Fruit fly (Drosophila melanogaster) whole organism, adult: Measurements from ENCODE around the gene ND-B14.5A.

Experiments
- CG11617 ChIP-seq: fragments of 200-800 bp; sonication (Bioruptor generic); optimal IDR thresholded peaks from 2 replicates; lab custom pipeline; 2017; ENCODE audit warnings: mild to moderate bottlenecking, missing biosample characterization, missing genetic modification reagents, missing genetic modification characterization
- CG12768 ChIP-seq: fragments of 200-800 bp; sonication (Bioruptor generic); optimal IDR thresholded peaks from 2 replicates; lab custom pipeline; 2017; ENCODE audit warnings: missing biosample characterization, missing genetic modification characterization, mild to moderate bottlenecking, moderate library complexity, missing genetic modification reagents
- CG14711 ChIP-seq: fragments of 200-800 bp; sonication (Bioruptor generic); optimal IDR thresholded peaks from 2 replicates; lab custom pipeline; 2018; ENCODE audit warnings: missing biosample characterization, mild to moderate bottlenecking, missing genetic modification characterization, moderate library complexity
- CG1620 ChIP-seq: fragments of 200-800 bp; sonication (Bioruptor generic); optimal IDR thresholded peaks from 2 replicates; lab custom pipeline; 2016; ENCODE audit warnings: missing biosample characterization, missing genetic modification characterization
- CG33017 ChIP-seq: fragments of 200-800 bp; sonication (Bioruptor generic); optimal IDR thresholded peaks from 2 replicates; lab custom pipeline; 2018; ENCODE audit warnings: missing biosample characterization, mild to moderate bottlenecking, missing genetic modification characterization, moderate library complexity
- CG5204 ChIP-seq: fragments of 200-800 bp; sonication (Bioruptor generic); optimal IDR thresholded peaks from 2 replicates; lab custom pipeline; 2016; ENCODE audit warnings: missing biosample characterization, missing genetic modification characterization
- CG7045 ChIP-seq: fragments of 200-800 bp; sonication (Bioruptor generic); optimal IDR thresholded peaks from 2 replicates; lab custom pipeline; 2017; ENCODE audit warnings: missing biosample characterization, mild to moderate bottlenecking, missing genetic modification characterization
- CG7101 ChIP-seq: fragments of 200-800 bp; sonication (Bioruptor generic); optimal IDR thresholded peaks from 2 replicates; lab custom pipeline; 2018; ENCODE audit warnings: missing biosample characterization, mild to moderate bottlenecking, missing genetic modification characterization, moderate library complexity
- Clk ChIP-seq: fragments of 200-800 bp; sonication (Bioruptor generic); optimal IDR thresholded peaks from 2 replicates; lab custom pipeline; 2017; ENCODE audit warnings: missing biosample characterization, missing genetic modification characterization
- Crg-1 ChIP-seq: fragments of 200-800 bp; sonication (Bioruptor generic); optimal IDR thresholded peaks from 2 replicates; lab custom pipeline; 2016; ENCODE audit warnings: missing biosample characterization, missing genetic modification characterization
- Hr96 ChIP-seq: fragments of 200-800 bp; sonication (Bioruptor generic); optimal IDR thresholded peaks from 2 replicates; lab custom pipeline; 2016; ENCODE audit warnings: missing biosample characterization, missing genetic modification characterization
- Mnt ChIP-seq: fragments of 200-800 bp; sonication (Bioruptor generic); optimal IDR thresholded peaks from 2 replicates; lab custom pipeline; 2016; ENCODE audit warnings: missing biosample characterization, mild to moderate bottlenecking, missing genetic modification characterization
- bab1 ChIP-seq: fragments of 200-800 bp; sonication (Bioruptor generic); optimal IDR thresholded peaks from 3 replicates; lab custom pipeline; 2019; ENCODE audit warnings: missing biosample characterization, mild to moderate bottlenecking, missing genetic modification characterization, moderate library complexity
- cic ChIP-seq: fragments of 200-800 bp; sonication (Bioruptor generic); optimal IDR thresholded peaks from 2 replicates; lab custom pipeline; 2017; ENCODE audit warnings: missing biosample characterization, mild to moderate bottlenecking, missing genetic modification characterization, moderate library complexity
- cnc ChIP-seq, 2 experiments: fragments of >200 bp; optimal IDR thresholded peaks; 2 replicates each; lab custom pipeline; 2017
- kay ChIP-seq: fragments of 200-800 bp; sonication (Bioruptor generic); peaks from one replicate; lab custom pipeline; 2016; ENCODE audit warnings: missing biosample characterization, missing genetic modification characterization, borderline replicate concordance
- ovo ChIP-seq: fragments of 200-800 bp; sonication (Bioruptor generic); optimal IDR thresholded peaks from 2 replicates; lab custom pipeline; 2016; ENCODE audit warnings: missing biosample characterization, missing genetic modification characterization
- pad ChIP-seq: fragments of 200-800 bp; sonication (Bioruptor generic); optimal IDR thresholded peaks from 3 replicates; lab custom pipeline; 2017; ENCODE audit warnings: missing biosample characterization, missing genetic modification characterization, mild to moderate bottlenecking, moderate library complexity, missing genetic modification reagents
- tj ChIP-seq: fragments of 200-800 bp; sonication (Bioruptor generic); optimal IDR thresholded peaks from 3 replicates; lab custom pipeline; 2017; ENCODE audit warnings: missing biosample characterization, mild to moderate bottlenecking, missing genetic modification characterization, moderate library complexity
- toe ChIP-seq: fragments of 200-800 bp; sonication (Bioruptor generic); optimal IDR thresholded peaks from 2 replicates; lab custom pipeline; 2016; ENCODE audit warnings: missing biosample characterization, missing genetic modification characterization

ND-B14.5A gene

DNA sequence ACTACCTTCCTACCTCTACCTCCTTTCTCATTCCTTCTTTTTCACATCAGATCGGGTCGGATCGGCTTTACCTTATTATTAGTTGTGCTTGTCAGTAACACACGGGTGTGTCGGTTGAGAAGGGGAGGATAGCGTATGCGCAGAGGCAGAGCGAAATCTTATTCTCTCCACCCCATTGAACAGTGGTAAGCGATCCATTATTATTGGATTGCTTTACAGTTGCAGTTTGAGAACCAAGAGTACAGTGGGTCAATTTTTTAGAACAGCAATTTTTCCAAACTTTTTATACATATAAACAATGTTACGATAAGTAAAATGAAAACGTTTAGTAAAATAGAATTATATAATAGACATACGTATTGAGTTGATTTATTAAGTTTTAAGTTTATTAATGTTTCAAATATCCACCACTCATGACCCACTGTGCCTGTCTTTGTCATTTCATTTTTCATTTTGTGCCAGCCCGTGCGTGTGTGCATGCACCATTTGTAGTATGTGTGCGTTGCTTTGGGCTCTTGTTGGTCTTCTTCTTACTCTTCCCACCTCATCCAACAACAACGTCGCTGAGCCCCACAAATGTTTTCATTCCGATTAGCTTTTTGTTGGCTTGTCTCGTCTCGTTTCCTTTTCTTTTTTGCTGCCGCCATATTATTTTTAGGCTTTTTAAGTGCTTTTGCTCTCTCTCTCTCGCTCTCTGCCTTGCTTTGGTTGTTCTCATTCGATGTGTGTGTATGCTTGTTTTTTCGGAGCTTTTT is 34.6 kb upstream of the ND-B14.5A start:
- TF ChIP-seq CG33017 (tag; lab: Kevin White, UChicago) (peak; percentile 99), CG7045 (GFP tag; lab: Kevin White, UChicago) (peak; percentile 98), pad (GFP tag; lab: Kevin White, UChicago) (peak; percentile 93), CG5204 (GFP tag; lab: Kevin White, UChicago) (peak; percentile 97), bab1 (GFP tag; lab: Kevin White, UChicago) (peak; percentile 87), Crg-1 (peak; percentile 95), CG12768 (GFP tag; lab: Kevin White, UChicago) (peak; percentile 98), CG11617 (GFP tag; lab: Kevin White, UChicago) (peak; percentile 99), ovo (GFP tag; lab: Kevin White, UChicago) (peak; percentile 97), cic (GFP tag; lab: Kevin White, UChicago) (peak; percentile 81), kay (GFP tag; lab: Kevin White, UChicago) (peak; percentile 98), Clk (peak; percentile 98), Mnt (GFP tag; lab: Kevin White, UChicago) (peak; percentile 97), tj (GFP tag; lab: Kevin White, UChicago) (peak; percentile 90), Hr96 (GFP tag; lab: Kevin White, UChicago) (peak; percentile 99), CG7101 (tag; lab: Kevin White, UChicago) (peak; percentile 100), CG14711 (tag; lab: Kevin White, UChicago) (peak; percentile 98), cnc (optimal IDR thresholded peaks at IDR 0.05; lab: Kevin White, UChicago) (no peak), toe (GFP tag; lab: Kevin White, UChicago) (peak; percentile 98), CG1620 (GFP tag; lab: Kevin White, UChicago) (peak; percentile 98)

DNA sequence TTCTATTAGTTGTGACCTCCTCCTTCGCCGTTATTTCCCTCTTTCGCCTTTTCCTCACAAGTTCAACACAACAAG is 34.1 kb upstream of the ND-B14.5A start, which contains the start of gene ph-p:
Gene ph-p, minus strand, starts transcription at position 30 of the 75 bp plus-strand sequence.
- TF ChIP-seq CG5204 (GFP tag; lab: Kevin White, UChicago) (no peak), pad (GFP tag; lab: Kevin White, UChicago) (no peak), Crg-1 (no peak), kay (GFP tag; lab: Kevin White, UChicago) (no peak), CG12768 (GFP tag; lab: Kevin White, UChicago) (no peak), CG7045 (GFP tag; lab: Kevin White, UChicago) (no peak), ovo (GFP tag; lab: Kevin White, UChicago) (no peak), CG14711 (tag; lab: Kevin White, UChicago) (no peak), bab1 (GFP tag; lab: Kevin White, UChicago) (no peak), CG33017 (tag; lab: Kevin White, UChicago) (no peak), CG7101 (tag; lab: Kevin White, UChicago) (no peak), CG11617 (GFP tag; lab: Kevin White, UChicago) (no peak), Clk (no peak), CG1620 (GFP tag; lab: Kevin White, UChicago) (no peak), Mnt (GFP tag; lab: Kevin White, UChicago) (no peak), toe (GFP tag; lab: Kevin White, UChicago) (no peak), cnc (optimal IDR thresholded peaks at IDR 0.05; lab: Kevin White, UChicago) (no peak), Hr96 (GFP tag; lab: Kevin White, UChicago) (no peak), tj (GFP tag; lab: Kevin White, UChicago) (no peak), cic (GFP tag; lab: Kevin White, UChicago) (no peak)

DNA sequence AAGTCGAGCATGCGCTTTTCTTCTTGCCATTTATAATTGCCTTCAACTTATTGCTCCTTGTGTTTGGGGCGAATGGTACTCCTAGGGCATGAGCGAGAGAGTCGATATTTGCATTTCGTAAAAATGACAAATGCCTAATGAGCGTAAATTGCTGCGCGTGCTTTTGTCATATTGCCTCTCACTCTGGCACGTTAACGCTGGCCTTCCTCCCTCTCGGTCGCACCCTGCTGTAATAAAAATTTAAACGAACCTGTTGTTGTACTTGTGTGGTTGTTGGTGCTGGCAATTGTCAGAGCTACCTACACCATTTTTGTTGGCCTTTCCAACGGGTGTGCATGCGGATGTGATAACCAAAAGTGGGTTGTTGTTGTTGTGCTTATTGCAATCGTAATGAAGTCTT is 33.9 kb upstream of the ND-B14.5A start:
- TF ChIP-seq Mnt (GFP tag; lab: Kevin White, UChicago) (peak; percentile 28), kay (GFP tag; lab: Kevin White, UChicago) (peak; percentile 81), tj (GFP tag; lab: Kevin White, UChicago) (peak; percentile 56), Hr96 (GFP tag; lab: Kevin White, UChicago) (no peak)

DNA sequence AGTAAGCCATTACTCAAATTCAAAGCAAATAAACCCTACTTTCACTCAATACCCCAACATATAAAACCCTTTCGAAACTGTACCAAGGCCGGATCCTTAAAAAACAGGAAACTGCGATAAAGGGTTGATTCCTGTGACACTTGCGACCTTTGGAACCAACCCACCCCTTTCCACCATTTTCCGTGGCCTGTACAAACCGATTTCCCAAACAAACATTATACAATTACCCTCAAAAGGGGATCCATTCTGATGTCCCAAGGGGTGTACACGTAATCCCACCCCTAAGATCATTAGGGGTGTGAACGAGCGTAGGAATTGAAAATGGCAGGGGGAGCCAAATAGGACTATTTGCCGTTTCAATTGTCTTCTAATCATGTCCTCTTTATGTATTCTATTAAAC is 32.7 kb upstream of the ND-B14.5A start:
- TF ChIP-seq tj (GFP tag; lab: Kevin White, UChicago) (no peak), toe (GFP tag; lab: Kevin White, UChicago) (no peak), cic (GFP tag; lab: Kevin White, UChicago) (no peak), kay (GFP tag; lab: Kevin White, UChicago) (no peak), CG14711 (tag; lab: Kevin White, UChicago) (no peak), ovo (GFP tag; lab: Kevin White, UChicago) (no peak), CG7101 (tag; lab: Kevin White, UChicago) (no peak), cnc (optimal IDR thresholded peaks at IDR 0.05; lab: Kevin White, UChicago) (no peak), CG1620 (GFP tag; lab: Kevin White, UChicago) (no peak), Hr96 (GFP tag; lab: Kevin White, UChicago) (no peak), Clk (no peak), Crg-1 (no peak), CG33017 (tag; lab: Kevin White, UChicago) (no peak), Mnt (GFP tag; lab: Kevin White, UChicago) (no peak), bab1 (GFP tag; lab: Kevin White, UChicago) (no peak), CG11617 (GFP tag; lab: Kevin White, UChicago) (no peak), pad (GFP tag; lab: Kevin White, UChicago) (no peak), CG12768 (GFP tag; lab: Kevin White, UChicago) (no peak), CG5204 (GFP tag; lab: Kevin White, UChicago) (no peak)

DNA sequence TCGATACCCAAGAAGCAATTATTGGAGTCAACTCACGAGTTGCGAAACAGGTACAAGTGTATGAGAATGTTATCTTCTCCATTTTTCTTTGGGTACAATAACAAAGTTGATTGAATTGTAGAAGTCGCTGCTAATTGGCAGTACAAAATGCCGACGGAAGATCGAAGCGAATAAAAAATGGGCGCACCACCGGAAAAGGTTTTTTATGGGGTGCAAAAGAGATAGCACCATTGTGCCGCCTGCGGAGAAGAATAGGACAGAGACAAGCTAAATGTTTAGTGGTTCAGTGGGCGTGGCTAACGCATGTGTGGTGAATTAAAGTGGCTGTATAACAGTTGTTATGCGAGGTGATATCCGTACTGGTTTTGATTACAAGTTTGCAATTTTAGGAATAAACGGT is 31.8 kb upstream of the ND-B14.5A start:
- no peak for TF ChIP-seq cnc (optimal IDR thresholded peaks at IDR 0.05; lab: Kevin White, UChicago)
- TF ChIP-seq pad (GFP tag; lab: Kevin White, UChicago), result peak; percentile 61
